Worm (Caenorhabditis elegans) whole organism, late embryonic: Measurements from ENCODE around the gene aipr-1.

Experiments
- C38D4.7 ChIP-seq: fragments of 200-800 bp; sonication (Bioruptor generic); optimal IDR thresholded peaks from 2 replicates; lab custom pipeline; 2018; ENCODE audit warnings: mild to moderate bottlenecking, missing genetic modification characterization, moderate library complexity, missing compliant biosample characterization
- T23F11.4 ChIP-seq: fragments of 200-800 bp; sonication (Bioruptor generic); optimal IDR thresholded peaks from 2 replicates; lab custom pipeline; 2018; ENCODE audit warnings: mild to moderate bottlenecking, missing genetic modification characterization, missing compliant biosample characterization
- ceh-14 ChIP-seq: sonication (generic microtip); optimal IDR thresholded peaks from 2 replicates; lab custom pipeline; 2016; ENCODE audit warnings: missing genotype, missing genetic modification characterization, missing compliant biosample characterization
- ceh-22 ChIP-seq: sonication (generic microtip); optimal IDR thresholded peaks from 2 replicates; lab custom pipeline; 2017; ENCODE audit warnings: missing biosample characterization, missing genetic modification characterization
- elt-2 ChIP-seq: sonication (generic microtip); optimal IDR thresholded peaks from 2 replicates; lab custom pipeline; 2016; ENCODE audit warnings: missing genetic modification reagents, missing genetic modification characterization, missing compliant biosample characterization
- eyg-1 ChIP-seq: sonication (generic microtip); optimal IDR thresholded peaks from 2 replicates; lab custom pipeline; 2016; ENCODE audit warnings: missing genotype, missing genetic modification characterization, missing compliant biosample characterization
- hlh-30 ChIP-seq: sonication (generic microtip); optimal IDR thresholded peaks from 2 replicates; lab custom pipeline; 2017; ENCODE audit warnings: antibody characterized with exemption, missing genetic modification characterization, missing compliant biosample characterization; ENCODE audit not compliant: insufficient read depth
- hlh-6 ChIP-seq: sonication (generic microtip); optimal IDR thresholded peaks from 2 replicates; lab custom pipeline; 2016; ENCODE audit warnings: missing genotype, missing genetic modification characterization, missing compliant biosample characterization
- lin-11 ChIP-seq: fragments of 200-800 bp; sonication (Bioruptor generic); optimal IDR thresholded peaks from 2 replicates; lab custom pipeline; 2018; ENCODE audit warnings: mild to moderate bottlenecking, missing genetic modification characterization, missing compliant biosample characterization
- pha-4 ChIP-seq: fragments of 150-350 bp; optimal IDR thresholded peaks from 2 replicates; lab custom pipeline; 2018; ENCODE audit warnings: missing biosample characterization, missing genetic modification reagents, missing genetic modification characterization
- pqm-1 ChIP-seq: sonication (generic microtip); optimal IDR thresholded peaks from 2 replicates; lab custom pipeline; 2016; ENCODE audit warnings: missing genetic modification characterization, missing compliant biosample characterization
- ref-2 ChIP-seq: sonication (generic microtip); optimal IDR thresholded peaks from 2 replicates; lab custom pipeline; 2016; ENCODE audit warnings: missing genetic modification characterization, missing compliant biosample characterization
- syd-9 ChIP-seq: sonication (generic microtip); optimal IDR thresholded peaks from 2 replicates; lab custom pipeline; 2016; ENCODE audit warnings: mild to moderate bottlenecking, missing genetic modification characterization, moderate library complexity, missing compliant biosample characterization

DNA sequence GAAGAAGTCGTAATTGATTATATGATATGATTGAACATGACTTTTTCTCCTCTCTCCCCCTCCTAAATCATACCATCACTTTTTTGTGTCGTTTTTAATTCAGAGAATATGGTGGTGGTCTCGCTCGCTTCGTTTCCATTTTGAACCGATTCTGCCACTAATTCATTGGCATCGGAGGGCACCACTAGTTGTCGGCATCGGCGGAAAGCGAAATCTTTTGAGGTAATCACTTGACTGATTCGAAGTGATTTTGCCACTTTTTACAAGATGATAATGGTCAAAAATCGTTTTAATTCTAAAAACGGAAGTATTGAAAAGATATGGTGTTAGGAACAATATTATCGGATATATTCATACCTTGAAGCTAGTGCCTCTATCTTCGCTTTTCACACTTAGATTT lies 22.7 kb upstream of the aipr-1 start, which contains the start of gene klf-3:
- TF ChIP-seq eyg-1 (tag; lab: Kevin White, UChicago): no peak
- TF ChIP-seq ceh-22 (tag; lab: Kevin White, UChicago): no peak
- no peak for TF ChIP-seq syd-9 (tag; lab: Kevin White, UChicago)
- no peak for TF ChIP-seq hlh-6 (tag; lab: Kevin White, UChicago)
- TF ChIP-seq elt-2 (tag; lab: Kevin White, UChicago): no peak
- no peak for TF ChIP-seq ceh-14
- TF ChIP-seq T23F11.4 (GFP tag; lab: Kevin White, UChicago): no peak
- TF ChIP-seq pha-4 (tag; lab: Kevin White, UChicago): no peak
- no peak for TF ChIP-seq C38D4.7
- TF ChIP-seq pqm-1: no peak
- TF ChIP-seq ref-2: no peak
- no peak for TF ChIP-seq lin-11
- TF ChIP-seq hlh-30 (tag; lab: Kevin White, UChicago): no peak
